Fruit fly (Drosophila melanogaster) whole organism, embryonic: ENCODE data around the gene Oatp33Eb.
A peak's percentile ranks its signal among the peaks of the same experiment; 100 is the strongest.

ENCODE experiments used
- Bdp1 ChIP-seq: fragments of 200-800 bp; sonication (Bioruptor generic); optimal IDR thresholded peaks from 3 replicates; lab custom pipeline; 2016; ENCODE audit warnings: missing biosample characterization, missing genetic modification characterization
- Bteb2 ChIP-seq: fragments of 200-800 bp; sonication (Bioruptor generic); optimal IDR thresholded peaks from 2 replicates; lab custom pipeline; 2016; ENCODE audit warnings: missing biosample characterization, missing genetic modification characterization
- CG11093 ChIP-seq: fragments of 200-800 bp; sonication (Bioruptor generic); IDR thresholded peaks from 3 replicates; pipeline ENCODE4 v1.3.6; 2022; ENCODE audit warnings: missing biosample characterization, missing genetic modification characterization
- CG11456 ChIP-seq: fragments of 200-800 bp; sonication (Bioruptor generic); IDR thresholded peaks from 3 replicates; pipeline ENCODE4 v1.3.6; 2022; ENCODE audit warnings: missing biosample characterization, missing genetic modification characterization
- CG11560 ChIP-seq: fragments of 200-800 bp; sonication (Bioruptor generic); IDR thresholded peaks from 3 replicates; pipeline ENCODE4 v1.3.6; 2022; ENCODE audit warnings: missing biosample characterization, missing genetic modification characterization
- CG12219 ChIP-seq: fragments of 200-800 bp; sonication (Bioruptor generic); optimal IDR thresholded peaks from 3 replicates; lab custom pipeline; 2018; ENCODE audit warnings: missing biosample characterization, mild to moderate bottlenecking, missing genetic modification characterization
- CG14667 ChIP-seq: fragments of 200-800 bp; sonication (Bioruptor generic); IDR thresholded peaks from 2 replicates; pipeline ENCODE4 v1.3.6; 2022; ENCODE audit warnings: missing biosample characterization, missing genetic modification characterization
- CG15479 ChIP-seq: fragments of 200-800 bp; sonication (Bioruptor generic); optimal IDR thresholded peaks from 3 replicates; lab custom pipeline; 2019; ENCODE audit warnings: missing biosample characterization, mild to moderate bottlenecking, missing genetic modification characterization, moderate library complexity
- CG17385 ChIP-seq: fragments of 200-800 bp; sonication (Bioruptor generic); optimal IDR thresholded peaks from 3 replicates; lab custom pipeline; 2018; ENCODE audit warnings: missing biosample characterization, mild to moderate bottlenecking, missing genetic modification characterization
- CG17612 ChIP-seq: fragments of 200-800 bp; sonication (Bioruptor generic); IDR thresholded peaks from 2 replicates; pipeline ENCODE4 v1.3.6; 2022; ENCODE audit warnings: missing biosample characterization, missing genetic modification characterization
- CG17829 ChIP-seq: fragments of 200-800 bp; optimal IDR thresholded peaks from 2 replicates; lab custom pipeline; 2019; ENCODE audit warnings: missing biosample characterization, mild to moderate bottlenecking, missing genetic modification characterization, moderate library complexity
- CG2199 ChIP-seq: fragments of 200-800 bp; sonication (Bioruptor generic); IDR thresholded peaks from 3 replicates; pipeline ENCODE4 v1.3.6; 2022; ENCODE audit warnings: missing biosample characterization, missing genetic modification characterization
- CG2712 ChIP-seq: fragments of 200-800 bp; optimal IDR thresholded peaks from 3 replicates; lab custom pipeline; 2019; ENCODE audit warnings: missing biosample characterization, mild to moderate bottlenecking, missing genetic modification characterization, moderate library complexity
- CG32767 ChIP-seq: fragments of 200-800 bp; sonication (Bioruptor generic); IDR thresholded peaks from 2 replicates; pipeline ENCODE4 v1.3.6; 2022; ENCODE audit warnings: missing biosample characterization, missing genetic modification characterization
- CG3726 ChIP-seq: fragments of 200-800 bp; sonication (Bioruptor generic); IDR thresholded peaks from 3 replicates; pipeline ENCODE4, ENCODE4 v1.3.6; 2022; ENCODE audit warnings: missing biosample characterization, missing genetic modification characterization
- CG4707 ChIP-seq: fragments of 200-800 bp; sonication (Bioruptor generic); optimal IDR thresholded peaks from 2 replicates; lab custom pipeline; 2018; ENCODE audit warnings: missing biosample characterization, mild to moderate bottlenecking, missing genetic modification characterization, moderate library complexity
- CG6254 ChIP-seq: fragments of 200-800 bp; sonication (Bioruptor generic); optimal IDR thresholded peaks from 3 replicates; lab custom pipeline; 2017; ENCODE audit warnings: mild to moderate bottlenecking, missing biosample characterization, missing genetic modification reagents, missing genetic modification characterization
- CG7745 ChIP-seq: fragments of 200-800 bp; sonication (Bioruptor generic); optimal IDR thresholded peaks from 2 replicates; lab custom pipeline; 2018; ENCODE audit warnings: missing biosample characterization, mild to moderate bottlenecking, missing genetic modification characterization, moderate library complexity
- CHES-1-like ChIP-seq: fragments of 200-800 bp; sonication (Bioruptor generic); optimal IDR thresholded peaks from 2 replicates; lab custom pipeline; 2016; ENCODE audit warnings: missing biosample characterization, missing genetic modification characterization
- D19A ChIP-seq: fragments of 200-800 bp; optimal IDR thresholded peaks from 3 replicates; lab custom pipeline; 2019; ENCODE audit warnings: missing biosample characterization, mild to moderate bottlenecking, missing genetic modification characterization, moderate library complexity
- Dip3 ChIP-seq: fragments of 200-800 bp; sonication (Bioruptor generic); optimal IDR thresholded peaks from 3 replicates; lab custom pipeline; 2016; ENCODE audit warnings: missing biosample characterization, missing genetic modification characterization
- E2f2 ChIP-seq: fragments of 200-800 bp; sonication (Bioruptor generic); IDR thresholded peaks from 2 replicates; pipeline ENCODE4 v1.3.6; 2022; ENCODE audit warnings: missing biosample characterization, missing genetic modification characterization
- Hmr ChIP-seq: fragments of 200-800 bp; sonication (Bioruptor generic); optimal IDR thresholded peaks from 3 replicates; lab custom pipeline; 2017; ENCODE audit warnings: mild to moderate bottlenecking, missing biosample characterization, missing genetic modification reagents, missing genetic modification characterization
- Jarid2 ChIP-seq: fragments of 200-800 bp; sonication (Bioruptor generic); optimal IDR thresholded peaks from 3 replicates; lab custom pipeline; 2017; ENCODE audit warnings: mild to moderate bottlenecking, missing biosample characterization, missing genetic modification reagents, missing genetic modification characterization
- abd-A ChIP-seq: fragments of 200-800 bp; sonication (Bioruptor generic); optimal IDR thresholded peaks from 3 replicates; lab custom pipeline; 2019; ENCODE audit warnings: missing biosample characterization, mild to moderate bottlenecking, missing genetic modification characterization, moderate library complexity
- ash1 ChIP-seq: fragments of 200-800 bp; sonication (Bioruptor generic); optimal IDR thresholded peaks from 2 replicates; lab custom pipeline; 2018; ENCODE audit warnings: missing biosample characterization, mild to moderate bottlenecking, missing genetic modification characterization
- bab2 ChIP-seq: fragments of 200-800 bp; sonication (Bioruptor generic); optimal IDR thresholded peaks from 2 replicates; lab custom pipeline; 2016; ENCODE audit warnings: missing biosample characterization, missing genetic modification characterization
- chn ChIP-seq: fragments of 200-800 bp; sonication (Bioruptor generic); optimal IDR thresholded peaks from 2 replicates; lab custom pipeline; 2016; ENCODE audit warnings: missing biosample characterization, missing genetic modification characterization
- crol ChIP-seq: fragments of 200-800 bp; sonication (Bioruptor generic); IDR thresholded peaks from 2 replicates; pipeline ENCODE4 v1.3.6; 2022; ENCODE audit warnings: missing biosample characterization, missing genetic modification characterization
- da ChIP-seq: fragments of 200-800 bp; sonication (Bioruptor generic); optimal IDR thresholded peaks from 2 replicates; lab custom pipeline; 2016; ENCODE audit warnings: missing biosample characterization, missing genetic modification characterization
- disco-r ChIP-seq: fragments of 200-800 bp; sonication (Bioruptor generic); optimal IDR thresholded peaks from 2 replicates; lab custom pipeline; 2016; ENCODE audit warnings: missing biosample characterization, missing genetic modification characterization
- dmrt11E ChIP-seq: fragments of 200-800 bp; sonication (Bioruptor generic); optimal IDR thresholded peaks from 3 replicates; lab custom pipeline; 2018; ENCODE audit warnings: missing biosample characterization, mild to moderate bottlenecking, missing genetic modification characterization, moderate library complexity
- ftz-f1 ChIP-seq: fragments of 200-800 bp; sonication (Bioruptor generic); optimal IDR thresholded peaks from 2 replicates; lab custom pipeline; 2016; ENCODE audit warnings: missing biosample characterization, missing genetic modification characterization
- gcm2 ChIP-seq: fragments of 200-800 bp; sonication (Bioruptor generic); optimal IDR thresholded peaks from 2 replicates; lab custom pipeline; 2016; ENCODE audit warnings: missing biosample characterization, missing genetic modification characterization
- gro ChIP-seq: fragments of 200-800 bp; sonication (Bioruptor generic); optimal IDR thresholded peaks from 2 replicates; lab custom pipeline; 2016; ENCODE audit warnings: missing biosample characterization, missing genetic modification characterization
- h ChIP-seq: fragments of >200 bp; optimal IDR thresholded peaks from 2 replicates; lab custom pipeline; 2017
- klu ChIP-seq: fragments of 200-800 bp; sonication (Bioruptor generic); IDR thresholded peaks from 2 replicates; pipeline ENCODE4 v1.3.6; 2022; ENCODE audit warnings: missing biosample characterization, missing genetic modification characterization
- lbe ChIP-seq: fragments of 200-800 bp; sonication (Bioruptor generic); optimal IDR thresholded peaks from 2 replicates; lab custom pipeline; 2016; ENCODE audit warnings: missing biosample characterization, mild to moderate bottlenecking, missing genetic modification characterization
- mam ChIP-seq: fragments of 200-800 bp; sonication (Bioruptor generic); optimal IDR thresholded peaks from 3 replicates; lab custom pipeline; 2016; ENCODE audit warnings: missing biosample characterization, missing genetic modification characterization
- org-1 ChIP-seq: fragments of 200-800 bp; sonication (Bioruptor generic); optimal IDR thresholded peaks from 2 replicates; lab custom pipeline; 2017; ENCODE audit warnings: missing biosample characterization, missing genetic modification characterization
- p53 ChIP-seq: fragments of 200-800 bp; sonication (Bioruptor generic); optimal IDR thresholded peaks from 2 replicates; lab custom pipeline; 2016; ENCODE audit warnings: missing biosample characterization, missing genetic modification characterization
- peb ChIP-seq: fragments of 200-800 bp; sonication (Bioruptor generic); IDR thresholded peaks from 2 replicates; pipeline ENCODE4 v1.3.6; 2022; ENCODE audit warnings: missing biosample characterization, missing genetic modification characterization
- pzg ChIP-seq: fragments of 200-800 bp; sonication (Bioruptor generic); optimal IDR thresholded peaks from 3 replicates; lab custom pipeline; 2018; ENCODE audit warnings: missing biosample characterization, mild to moderate bottlenecking, missing genetic modification characterization, moderate library complexity
- ro ChIP-seq: fragments of 200-800 bp; sonication (Bioruptor generic); IDR thresholded peaks from 2 replicates; pipeline ENCODE4 v1.3.6; 2022; ENCODE audit warnings: missing biosample characterization, missing genetic modification characterization
- salm ChIP-seq: fragments of 200-800 bp; sonication (Bioruptor generic); optimal IDR thresholded peaks from 2 replicates; lab custom pipeline; 2018; ENCODE audit warnings: missing biosample characterization, mild to moderate bottlenecking, missing genetic modification characterization
- scrt ChIP-seq: fragments of 200-800 bp; sonication (Bioruptor generic); optimal IDR thresholded peaks from 2 replicates; lab custom pipeline; 2018; ENCODE audit warnings: missing biosample characterization, mild to moderate bottlenecking, missing genetic modification characterization, moderate library complexity
- ssp ChIP-seq: fragments of 200-800 bp; sonication (Bioruptor generic); IDR thresholded peaks from 2 replicates; pipeline ENCODE4 v1.3.6; 2022; ENCODE audit warnings: missing biosample characterization, missing genetic modification characterization
- stwl ChIP-seq: fragments of 200-800 bp; sonication (Bioruptor generic); optimal IDR thresholded peaks from 3 replicates; lab custom pipeline; 2018; ENCODE audit warnings: missing biosample characterization, mild to moderate bottlenecking, missing genetic modification characterization, moderate library complexity
- tgo ChIP-seq: fragments of 200-800 bp; sonication (Bioruptor generic); IDR thresholded peaks from 3 replicates; pipeline ENCODE4 v1.3.6; 2022; ENCODE audit warnings: missing biosample characterization, missing genetic modification characterization
- zfh2 ChIP-seq: fragments of 200-800 bp; sonication (Bioruptor generic); optimal IDR thresholded peaks from 2 replicates; lab custom pipeline; 2016; ENCODE audit warnings: missing biosample characterization, missing genetic modification characterization

Oatp33Eb gene

dm6 chr2L:12460767-12461739 is 12.8 kb downstream of the Oatp33Eb start (continued):
- TF ChIP-seq lbe (GFP tag; lab: Kevin White, UChicago), result peak; percentile 81
- peak; percentile 54 for TF ChIP-seq CG2712 (tag; lab: Kevin White, UChicago)
- peak; percentile 55 for TF ChIP-seq bab2
- peak; percentile 48 for TF ChIP-seq ash1 (GFP tag; lab: Kevin White, UChicago)
- TF ChIP-seq gro (GFP tag; lab: Kevin White, UChicago), result peak; percentile 47
- peak; percentile 60 for TF ChIP-seq salm (tag; lab: Kevin White, UChicago)
- no peak for TF ChIP-seq crol (GFP tag; lab: Robert Waterston, UW)
- peak; percentile 18 for TF ChIP-seq CG4707 (GFP tag; lab: Kevin White, UChicago)
- peak; percentile 14 for TF ChIP-seq Bdp1 (GFP tag; lab: Kevin White, UChicago)
- no peak for TF ChIP-seq da (GFP tag; lab: Kevin White, UChicago)
- TF ChIP-seq stwl, result peak; percentile 11
- peak; percentile 55 for TF ChIP-seq CG12219
- TF ChIP-seq scrt (GFP tag; lab: Kevin White, UChicago), result peak; percentile 74
- no peak for TF ChIP-seq mam (GFP tag; lab: Kevin White, UChicago)
- TF ChIP-seq CG11093 (GFP tag; lab: Robert Waterston, UW), result no peak
- peak; percentile 90 for TF ChIP-seq Hmr (GFP tag; lab: Kevin White, UChicago)
- peak; percentile 79 for TF ChIP-seq D19A (tag; lab: Kevin White, UChicago)
- peak; percentile 67 for TF ChIP-seq org-1
- TF ChIP-seq ftz-f1, result no peak
- TF ChIP-seq abd-A (tag; lab: Kevin White, UChicago), result peak; percentile 99
- no peak for TF ChIP-seq CG3726 (GFP tag; lab: Robert Waterston, UW)
- TF ChIP-seq p53, result no peak
- peak; percentile 41 for TF ChIP-seq CG17829
- TF ChIP-seq gcm2 (GFP tag; lab: Kevin White, UChicago), result no peak
- peak; percentile 51 for TF ChIP-seq CG6254
- no peak for TF ChIP-seq CG14667 (GFP tag; lab: Robert Waterston, UW)
- TF ChIP-seq tgo (GFP tag; lab: Robert Waterston, UW), result peak; percentile 30; the same call in 1 of the 3 replicates
- no peak for TF ChIP-seq CG17612 (GFP tag; lab: Robert Waterston, UW)
- TF ChIP-seq E2f2, result no peak; the same call in 1 of the 2 replicates
- TF ChIP-seq CG15479 (GFP tag; lab: Kevin White, UChicago), result peak; percentile 85
- TF ChIP-seq klu, result no peak
- TF ChIP-seq dmrt11E, result peak; percentile 20
- no peak for TF ChIP-seq CG11560 (tag; lab: Robert Waterston, UW)
- TF ChIP-seq disco-r (GFP tag; lab: Kevin White, UChicago), result peak; percentile 44
- TF ChIP-seq CG11456 (GFP tag; lab: Robert Waterston, UW), result peak; percentile 61; the same call in 1 of the 3 replicates
- TF ChIP-seq Dip3 (GFP tag; lab: Kevin White, UChicago), result no peak
- peak; percentile 3 for TF ChIP-seq pzg (GFP tag; lab: Kevin White, UChicago)
- TF ChIP-seq ssp (GFP tag; lab: Robert Waterston, UW), result no peak
- TF ChIP-seq CHES-1-like (GFP tag; lab: Kevin White, UChicago), result no peak
- peak; percentile 88 for TF ChIP-seq Jarid2 (GFP tag; lab: Kevin White, UChicago)
- TF ChIP-seq zfh2 (GFP tag; lab: Kevin White, UChicago), result no peak
- TF ChIP-seq CG7745 (tag; lab: Kevin White, UChicago), result peak; percentile 15
- no peak for TF ChIP-seq peb
- TF ChIP-seq CG17385 (GFP tag; lab: Kevin White, UChicago), result peak; percentile 70
- no peak for TF ChIP-seq Bteb2 (GFP tag; lab: Kevin White, UChicago)
- no peak for TF ChIP-seq h
- TF ChIP-seq CG2199 (GFP tag; lab: Robert Waterston, UW), result peak; percentile 87; the same call in 2 of the 3 replicates
- TF ChIP-seq ro (GFP tag; lab: Robert Waterston, UW), result no peak
- peak; percentile 7 for TF ChIP-seq chn (GFP tag; lab: Kevin White, UChicago)
- peak; percentile 83; the same call in 1 of the 2 replicates for TF ChIP-seq CG32767 (GFP tag; lab: Robert Waterston, UW)
